Worm (Caenorhabditis elegans) whole organism, early embryonic: ENCODE results near the gene tmed-12.

Experiments used
- B0310.2 ChIP-seq: sonication (generic microtip); optimal IDR thresholded peaks from 2 replicates; lab custom pipeline; 2016; ENCODE audit warnings: mild to moderate bottlenecking, missing genetic modification characterization, missing compliant biosample characterization
- aly-1 ChIP-seq: sonication (generic microtip); optimal IDR thresholded peaks from 2 replicates; lab custom pipeline; 2016; ENCODE audit warnings: missing genetic modification characterization, missing compliant biosample characterization
- ama-1 ChIP-seq: fragments of 150-350 bp; optimal IDR thresholded peaks from 2 replicates; lab custom pipeline; 2014
- ceh-36 ChIP-seq: sonication (generic microtip); optimal IDR thresholded peaks from 2 replicates; lab custom pipeline; 2016; ENCODE audit warnings: missing genetic modification characterization, inconsistent platforms, missing compliant biosample characterization
- flt-1 ChIP-seq: fragments of 200-800 bp; sonication (Bioruptor generic); IDR thresholded peaks from 2 replicates; pipeline ENCODE4 v1.3.6; 2022; ENCODE audit warnings: missing genetic modification characterization, missing compliant biosample characterization
- hmg-4 ChIP-seq: fragments of 200-800 bp; sonication (Bioruptor generic); optimal IDR thresholded peaks from 2 replicates; lab custom pipeline; 2018; ENCODE audit warnings: mild to moderate bottlenecking, missing genetic modification characterization, missing compliant biosample characterization
- hnd-1 ChIP-seq: sonication (generic microtip); optimal IDR thresholded peaks from 2 replicates; lab custom pipeline; 2016; ENCODE audit warnings: missing genetic modification characterization, missing compliant biosample characterization
- pes-1 ChIP-seq: fragments of 200-800 bp; sonication (Bioruptor generic); IDR thresholded peaks from 2 replicates; pipeline ENCODE4 v1.3.6; 2022; ENCODE audit warnings: missing genetic modification reagents, missing genetic modification characterization, missing compliant biosample characterization
- tbx-11 ChIP-seq: fragments of 200-800 bp; sonication (Bioruptor generic); IDR thresholded peaks from 2 replicates; pipeline ENCODE4 v1.3.6; 2022; ENCODE audit warnings: missing genetic modification characterization, missing compliant biosample characterization

DNA sequence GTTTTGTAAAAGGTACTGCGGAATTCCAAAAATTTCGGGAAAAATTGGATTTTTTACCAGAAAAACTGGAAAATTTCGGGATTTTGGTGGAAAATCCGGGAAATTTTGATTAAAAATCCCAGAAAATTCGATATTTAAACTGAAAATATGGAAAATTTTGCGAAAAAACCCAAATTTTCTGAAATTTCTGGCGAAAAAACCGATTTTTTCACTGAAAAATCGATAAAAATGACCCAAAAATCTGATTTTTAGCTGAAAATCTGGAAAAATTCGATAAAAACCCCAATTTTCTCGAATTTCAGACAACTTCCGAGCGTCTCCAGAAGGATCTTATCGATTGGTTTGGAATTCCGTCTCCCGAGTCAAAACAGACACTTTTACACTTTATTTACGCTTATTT, 29.6 kb upstream of the tmed-12 start, which contains the start of gene T08D2.8:
- TF ChIP-seq hmg-4 (GFP tag; lab: Kevin White, UChicago), result no peak
- TF ChIP-seq ama-1 (lab: Kevin White, UChicago), result no peak
- TF ChIP-seq tbx-11 (GFP tag; lab: Robert Waterston, UW), result no peak
- no peak for TF ChIP-seq B0310.2 (tag; lab: Kevin White, UChicago)
- no peak for TF ChIP-seq aly-1
- no peak for TF ChIP-seq pes-1 (GFP tag; lab: Robert Waterston, UW)
- TF ChIP-seq flt-1, result no peak
- TF ChIP-seq hnd-1 (tag; lab: Kevin White, UChicago), result no peak
- no peak for TF ChIP-seq ceh-36 (tag; lab: Kevin White, UChicago)
